Worm (Caenorhabditis elegans): ENCODE results near the gene Y57G11A.2.
"Not testable (repeated sequence)": the region's sequence is repeated elsewhere in the genome, so short reads cannot be mapped to it uniquely, and the experiment has no call there.

The Y57G11A.2 gene

ce11 chrIV:14519423-14519822 lies at the start of gene Y57G11A.2, which contains the start of gene T27E7.1:
Gene Y57G11A.2 (minus strand): TSS chrIV:14519523.
Gene T27E7.1 (plus strand): TSS chrIV:14519759.
- TF ChIP-seq unc-62 (GFP tag; optimal IDR thresholded peaks at IDR 0.05) = no peak

DNA sequence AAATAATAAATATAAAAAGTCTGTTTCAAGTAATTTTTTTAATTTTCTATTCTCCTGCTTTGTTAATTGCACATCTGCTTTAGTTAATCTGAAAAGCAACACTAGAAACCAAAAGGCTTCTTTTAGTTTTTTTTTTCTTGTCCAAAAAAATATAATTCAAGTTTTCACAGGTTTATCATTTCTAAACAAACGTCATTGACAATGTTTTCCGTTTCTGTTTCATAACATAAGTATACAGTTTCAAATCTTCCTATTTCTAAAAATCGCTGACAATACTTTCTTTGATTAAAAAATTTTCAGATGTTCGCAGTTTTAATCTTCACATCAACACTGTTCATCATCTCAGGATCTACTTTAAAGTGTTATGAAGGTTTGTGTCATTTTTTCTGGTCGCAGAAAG lies 45.7 kb upstream of the Y57G11A.2 start, which contains the start of gene Y57G11B.2:
Y57G11B.2 (plus strand) TSS at position 301 of the 400 bp plus-strand sequence.
- no peak for TF ChIP-seq unc-62 (GFP tag; optimal IDR thresholded peaks at IDR 0.05)

- no peak for TF ChIP-seq unc-62 (GFP tag; optimal IDR thresholded peaks at IDR 0.05)
Observed at ce11 chrIV:14562649-14563268, 43.4 kb upstream of the Y57G11A.2 start.

DNA sequence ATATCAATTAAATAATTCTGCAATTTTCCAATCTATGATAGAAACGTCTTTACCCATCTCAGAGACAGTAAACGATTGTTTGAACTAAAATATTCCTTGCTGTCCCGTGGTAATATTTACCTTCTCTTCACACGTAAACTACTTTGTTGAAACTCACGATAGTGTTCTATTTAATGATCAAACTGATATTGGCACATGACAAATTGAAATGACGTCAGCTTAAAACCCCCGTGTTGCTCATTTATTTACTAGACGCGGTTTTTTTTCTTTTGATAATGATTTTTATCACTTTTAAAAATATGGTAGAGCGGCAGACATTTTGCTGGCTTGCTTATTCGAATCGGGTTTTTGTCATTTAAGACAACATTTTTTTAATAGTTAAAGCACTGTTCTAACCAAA lies 42.4 kb upstream of the Y57G11A.2 start:
- no peak for TF ChIP-seq unc-62 (GFP tag; optimal IDR thresholded peaks at IDR 0.05)

DNA sequence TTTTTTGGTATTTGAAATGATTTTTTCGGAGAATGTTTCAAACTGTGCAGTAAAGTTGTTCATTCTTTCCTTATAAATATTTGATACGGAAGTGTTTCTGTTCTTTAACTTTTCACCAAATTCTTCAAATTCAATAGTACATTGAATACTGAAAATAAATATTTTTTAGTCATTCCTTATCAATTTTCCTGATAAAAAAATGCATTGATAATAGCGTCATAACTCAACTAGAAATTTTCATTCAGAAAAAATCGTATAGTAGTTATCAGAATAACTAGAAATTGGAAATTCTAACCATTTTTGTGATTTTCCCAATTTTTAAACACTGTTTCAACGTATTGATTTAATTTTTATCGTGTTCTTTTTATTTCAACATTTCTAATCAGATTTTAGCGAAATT lies 39.9 kb upstream of the Y57G11A.2 start:
- no peak for TF ChIP-seq unc-62 (GFP tag; optimal IDR thresholded peaks at IDR 0.05)

- TF ChIP-seq unc-62 (GFP tag; optimal IDR thresholded peaks at IDR 0.05) = no peak
Observed at ce11 chrIV:14557642-14558041, 38.3 kb upstream of the Y57G11A.2 start.

- TF ChIP-seq unc-62 (GFP tag; optimal IDR thresholded peaks at IDR 0.05) = no peak
Observed at ce11 chrIV:14554788-14555187, 35.5 kb upstream of the Y57G11A.2 start, which contains the start of gene Y57G11B.6. Gene Y57G11B.6 (minus strand): TSS chrIV:14554888.

DNA sequence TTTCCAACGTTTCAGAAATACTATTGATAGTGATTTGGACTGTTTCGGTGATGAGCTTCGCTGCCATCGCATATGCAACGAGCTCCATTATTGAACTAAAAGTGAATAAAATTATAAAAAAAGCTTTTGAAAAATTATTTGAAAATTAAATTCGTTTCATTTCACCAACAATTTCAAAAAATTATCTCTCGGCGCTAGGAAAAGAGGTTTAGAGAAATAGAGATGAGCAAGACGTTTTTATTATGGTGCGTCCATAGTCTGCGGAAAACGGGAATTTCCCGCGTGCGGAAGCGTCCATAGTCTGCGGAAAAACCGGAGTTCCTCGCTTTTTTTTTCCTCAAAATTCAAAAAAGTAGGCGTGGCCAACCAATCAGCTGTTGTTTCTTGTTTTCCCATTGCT lies 32.5 kb upstream of the Y57G11A.2 start, which contains the start of gene pals-30:
pals-30 (minus strand) TSS at position 101 of the 400 bp plus-strand sequence.
- TF ChIP-seq unc-62 (GFP tag; optimal IDR thresholded peaks at IDR 0.05) = not testable (repeated sequence)

ce11 chrIV:14549308-14549707 lies 30.0 kb upstream of the Y57G11A.2 start, which contains the start of gene T27E7.9:
Gene T27E7.9 (minus strand): TSS chrIV:14549408.
- no peak for TF ChIP-seq unc-62 (GFP tag; optimal IDR thresholded peaks at IDR 0.05)

DNA sequence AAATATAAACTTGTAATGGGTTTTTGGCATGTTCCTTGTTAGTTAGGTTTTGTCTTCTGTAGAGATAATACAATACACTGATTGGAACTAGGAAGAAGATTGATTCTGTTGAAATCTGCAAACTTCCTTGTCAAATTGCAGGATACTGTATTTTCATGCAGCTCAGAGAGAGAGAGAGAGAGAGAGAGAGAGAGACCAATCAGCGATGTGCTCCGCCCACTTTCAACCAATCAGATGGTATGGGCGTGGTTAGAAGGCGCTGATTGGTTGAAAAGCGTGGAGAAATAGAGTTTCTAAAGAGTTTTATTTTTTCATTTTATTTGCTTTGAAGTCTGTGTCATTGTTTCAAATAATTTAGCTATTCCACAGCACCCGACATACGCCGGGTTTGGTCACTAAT lies 28.0 kb upstream of the Y57G11A.2 start:
- no peak for TF ChIP-seq unc-62 (GFP tag; optimal IDR thresholded peaks at IDR 0.05)

ce11 chrIV:14542517-14542916 lies 23.2 kb upstream of the Y57G11A.2 start, which contains the start of gene pals-29:
Gene pals-29 (minus strand): TSS chrIV:14542617.
- no peak for TF ChIP-seq unc-62 (GFP tag; optimal IDR thresholded peaks at IDR 0.05)

DNA sequence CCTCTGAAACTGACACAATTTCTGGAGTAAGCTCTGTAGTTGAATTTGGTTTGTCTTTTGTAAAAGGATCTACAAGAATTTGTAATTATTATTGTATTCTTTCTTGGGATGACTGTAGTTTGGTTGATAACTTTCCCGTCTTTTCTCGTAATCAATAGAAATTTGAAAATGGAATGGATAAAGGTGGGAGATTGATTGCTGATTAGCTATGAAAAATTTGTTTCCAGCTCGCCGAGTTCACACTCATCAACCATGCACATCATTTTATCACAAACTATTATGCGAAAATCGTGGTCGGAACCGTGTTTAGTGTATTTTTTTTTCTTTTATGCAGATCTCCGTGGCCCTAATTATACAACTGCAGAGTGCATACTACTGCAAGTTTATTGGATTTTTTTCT lies 17.6 kb upstream of the Y57G11A.2 start, which contains the start of gene T27E7.5:
T27E7.5 (plus strand) TSS at position 253 of the 400 bp plus-strand sequence.
- TF ChIP-seq unc-62 (GFP tag; optimal IDR thresholded peaks at IDR 0.05) = no peak

- no peak for TF ChIP-seq unc-62 (GFP tag; optimal IDR thresholded peaks at IDR 0.05)
Observed at ce11 chrIV:14534967-14535366, 15.6 kb upstream of the Y57G11A.2 start, which contains the start of gene T27E7.4. Gene T27E7.4 (minus strand): TSS chrIV:14535067.

DNA sequence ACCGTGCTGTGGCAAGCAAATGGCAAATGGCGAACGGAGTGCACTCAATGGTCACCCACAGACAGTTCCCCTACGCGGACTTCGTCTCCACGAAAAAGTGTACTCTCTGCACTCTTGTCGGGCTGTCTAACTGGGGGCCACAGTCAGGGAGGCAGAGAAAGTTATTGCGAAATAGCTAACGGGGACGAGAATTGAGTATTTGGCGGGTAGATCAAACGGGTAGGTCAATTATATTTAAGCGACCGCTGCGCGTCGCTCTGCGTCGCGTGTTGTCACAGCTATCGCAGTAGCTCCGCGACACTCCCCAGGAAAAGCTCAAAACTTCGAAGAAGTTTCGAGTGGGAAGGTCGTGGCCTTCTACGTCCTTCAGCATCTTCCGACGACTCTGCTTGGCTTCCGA lies 13.0 kb upstream of the Y57G11A.2 start:
- TF ChIP-seq unc-62 (GFP tag; optimal IDR thresholded peaks at IDR 0.05) = no peak

DNA sequence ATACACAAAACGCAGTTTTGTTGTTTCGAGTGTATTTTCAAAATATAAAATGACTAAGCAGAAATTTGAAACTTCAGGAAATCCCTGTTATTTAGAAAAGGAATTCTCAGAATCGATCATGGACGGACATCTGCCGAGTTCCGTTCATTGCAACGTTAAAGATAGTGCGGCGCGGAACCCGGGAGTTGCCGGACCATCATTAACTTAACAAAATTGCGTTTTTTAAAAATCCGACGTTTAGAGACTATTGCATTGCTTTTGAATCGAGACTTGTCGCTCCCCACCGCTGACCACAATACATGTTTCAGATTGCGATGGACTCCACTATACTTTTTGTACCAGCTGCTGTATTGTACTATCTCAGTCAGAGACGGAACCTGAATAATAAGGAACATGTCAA lies 10.7 kb upstream of the Y57G11A.2 start:
- TF ChIP-seq unc-62 (GFP tag; optimal IDR thresholded peaks at IDR 0.05) = no peak

- no peak for TF ChIP-seq unc-62 (GFP tag; optimal IDR thresholded peaks at IDR 0.05)
Observed at ce11 chrIV:14528718-14529117, 9.4 kb upstream of the Y57G11A.2 start, which contains the start of gene T27E7.3. Gene T27E7.3 (plus strand): TSS chrIV:14529018.

- TF ChIP-seq unc-62 (GFP tag; optimal IDR thresholded peaks at IDR 0.05) = no peak
Observed at ce11 chrIV:14523568-14523967, 4.2 kb upstream of the Y57G11A.2 start, which contains the start of gene srh-63. Gene srh-63 (plus strand): TSS chrIV:14523868.
